Worm (Caenorhabditis elegans) whole organism, young adult: ENCODE data around the gene F44E5.2.

Experiments
- C06A6.2 ChIP-seq: fragments of 200-800 bp; sonication (Bioruptor generic); conservative IDR thresholded peaks from 2 replicates; pipeline ENCODE4 v1.3.6; 2022; ENCODE audit warnings: missing genetic modification characterization, missing compliant biosample characterization
- D2030.7 ChIP-seq: fragments of 200-800 bp; sonication (Bioruptor generic); IDR thresholded peaks from 2 replicates; pipeline ENCODE4 v1.3.6; 2022; ENCODE audit warnings: missing genetic modification reagents, missing genetic modification characterization, missing compliant biosample characterization
- F23B12.7 ChIP-seq: sonication (generic microtip); optimal IDR thresholded peaks from 2 replicates; lab custom pipeline; 2017; ENCODE audit warnings: missing genetic modification characterization, mild to moderate bottlenecking, missing compliant biosample characterization, antibody characterized with exemption, moderate library complexity; ENCODE audit not compliant: insufficient read depth
- F33H1.4 ChIP-seq: fragments of 200-800 bp; sonication (Bioruptor generic); IDR thresholded peaks from 2 replicates; pipeline ENCODE4 v1.3.6; 2022; ENCODE audit warnings: missing genetic modification reagents, missing genetic modification characterization, missing compliant biosample characterization
- F55B11.4 ChIP-seq: sonication (generic microtip); optimal IDR thresholded peaks from 2 replicates; lab custom pipeline; 2016; ENCODE audit warnings: missing compliant biosample characterization, missing genetic modification characterization, borderline replicate concordance; ENCODE audit not compliant: insufficient read depth
- Y53G8AR.9 ChIP-seq: fragments of 200-800 bp; sonication (Bioruptor generic); conservative IDR thresholded peaks from 2 replicates; pipeline ENCODE4 v1.3.6; 2022; ENCODE audit warnings: missing genetic modification reagents, missing genetic modification characterization, missing compliant biosample characterization
- Y67H2A.10 ChIP-seq: fragments of 200-800 bp; sonication (Bioruptor generic); conservative IDR thresholded peaks from 2 replicates; pipeline ENCODE4 v1.3.6; 2022; ENCODE audit warnings: missing genetic modification reagents, missing genetic modification characterization, missing compliant biosample characterization
- Y79H2A.3 ChIP-seq: fragments of 200-800 bp; sonication (Bioruptor generic); conservative IDR thresholded peaks from 2 replicates; pipeline ENCODE4 v1.3.6; 2022; ENCODE audit warnings: missing genetic modification reagents, missing genetic modification characterization, missing compliant biosample characterization
- akir-1 ChIP-seq: fragments of 200-800 bp; sonication (Bioruptor generic); optimal IDR thresholded peaks from 2 replicates; lab custom pipeline; 2018; ENCODE audit warnings: mild to moderate bottlenecking, missing genetic modification characterization, moderate library complexity, missing compliant biosample characterization
- aptf-2 ChIP-seq: fragments of 200-800 bp; sonication (Bioruptor generic); conservative IDR thresholded peaks from 2 replicates; pipeline ENCODE4 v1.3.6; 2022; ENCODE audit warnings: missing genetic modification reagents, missing genetic modification characterization, missing compliant biosample characterization
- attf-3 ChIP-seq: fragments of 200-800 bp; sonication (Bioruptor generic); conservative IDR thresholded peaks from 2 replicates; pipeline ENCODE4 v1.3.6; 2022; ENCODE audit warnings: missing genetic modification reagents, missing genetic modification characterization, missing compliant biosample characterization
- attf-5 ChIP-seq: fragments of 200-800 bp; sonication (Bioruptor generic); optimal IDR thresholded peaks from 2 replicates; lab custom pipeline; 2018; ENCODE audit warnings: mild to moderate bottlenecking, missing genetic modification characterization, missing compliant biosample characterization
- bed-1 ChIP-seq: fragments of 200-800 bp; sonication (Bioruptor generic); IDR thresholded peaks from 2 replicates; pipeline ENCODE4 v1.3.6; 2022; ENCODE audit warnings: missing genetic modification reagents, missing genetic modification characterization, missing compliant biosample characterization
- cebp-1 ChIP-seq, 2 experiments: fragments of 200-800 bp in 1 of 2; sonication (Bioruptor generic) in 1 of 2; sonication (generic microtip) in 1 of 2; IDR thresholded peaks in 1 of 2; optimal IDR thresholded peaks in 1 of 2; 2 replicates each; pipeline versions ENCODE4 v1.3.6 to Lab custom; 2017 to 2022; ENCODE audit warnings: missing compliant biosample characterization in 2 of 2, missing genetic modification characterization in 2 of 2, mild to moderate bottlenecking in 1 of 2, missing genetic modification reagents in 1 of 2, moderate library complexity in 1 of 2
- cebp-2 ChIP-seq: fragments of 200-800 bp; sonication (Bioruptor generic); IDR thresholded peaks from 2 replicates; pipeline ENCODE4 v1.3.6; 2022; ENCODE audit warnings: missing genetic modification characterization, missing compliant biosample characterization
- ceh-58 ChIP-seq: fragments of 200-800 bp; sonication (Bioruptor generic); IDR thresholded peaks from 2 replicates; pipeline ENCODE4 v1.3.6; 2022; ENCODE audit warnings: missing genetic modification characterization, missing compliant biosample characterization
- ceh-91 ChIP-seq: fragments of 200-800 bp; sonication (Bioruptor generic); IDR thresholded peaks from 2 replicates; pipeline ENCODE4 v1.3.6; 2022; ENCODE audit warnings: missing genetic modification reagents, missing genetic modification characterization, missing compliant biosample characterization
- egrh-3 ChIP-seq: fragments of 200-800 bp; sonication (Bioruptor generic); IDR thresholded peaks from 2 replicates; pipeline ENCODE4 v1.3.6; 2022; ENCODE audit warnings: missing genetic modification reagents, missing genetic modification characterization, missing compliant biosample characterization
- ekl-4 ChIP-seq: fragments of 200-800 bp; sonication (Bioruptor generic); IDR thresholded peaks from 2 replicates; pipeline ENCODE4 v1.3.6; 2022; ENCODE audit warnings: missing genetic modification reagents, missing genetic modification characterization, missing compliant biosample characterization
- ets-4 ChIP-seq: fragments of 200-800 bp; sonication (Bioruptor generic); optimal IDR thresholded peaks from 2 replicates; lab custom pipeline; 2018; ENCODE audit warnings: mild to moderate bottlenecking, missing genetic modification characterization, missing compliant biosample characterization
- hlh-26 ChIP-seq: fragments of 200-800 bp; sonication (Bioruptor generic); conservative IDR thresholded peaks from 2 replicates; pipeline ENCODE4 v1.3.6; 2022; ENCODE audit warnings: missing genetic modification reagents, missing genetic modification characterization, missing compliant biosample characterization
- lin-26 ChIP-seq: fragments of 200-800 bp; sonication (Bioruptor generic); IDR thresholded peaks from 2 replicates; pipeline ENCODE4 v1.3.6; 2022; ENCODE audit warnings: missing genetic modification reagents, missing genetic modification characterization, missing compliant biosample characterization
- lir-1 ChIP-seq: fragments of 200-800 bp; sonication (Bioruptor generic); conservative IDR thresholded peaks from 2 replicates; pipeline ENCODE4 v1.3.6; 2022; ENCODE audit warnings: missing genetic modification reagents, missing genetic modification characterization, missing compliant biosample characterization
- mcd-1 ChIP-seq: fragments of 200-800 bp; sonication (Bioruptor generic); IDR thresholded peaks from 2 replicates; pipeline ENCODE4 v1.3.6; 2022; ENCODE audit warnings: missing genetic modification reagents, missing genetic modification characterization, missing compliant biosample characterization
- mel-28 ChIP-seq: sonication (generic microtip); optimal IDR thresholded peaks from 2 replicates; lab custom pipeline; 2016; ENCODE audit warnings: borderline replicate concordance, mild to moderate bottlenecking, missing genetic modification characterization, missing compliant biosample characterization
- pha-4 ChIP-seq: fragments of 150-350 bp; sonication (generic microtip); optimal IDR thresholded peaks from 2 replicates; lab custom pipeline; 2014; ENCODE audit warnings: missing biosample characterization, missing genetic modification reagents, missing genetic modification characterization
- rpc-1 ChIP-seq, 2 experiments: fragments of 150-350 bp in 1 of 2; sonication (generic microtip) in 1 of 2; optimal IDR thresholded peaks; 2 replicates each; lab custom pipeline; 2014 to 2018; ENCODE audit warnings: missing biosample characterization in 1 of 2, missing genetic modification characterization in 1 of 2, missing genetic modification reagents in 1 of 2, missing genotype in 1 of 2
- sdz-38 ChIP-seq: sonication (generic microtip); optimal IDR thresholded peaks from 2 replicates; lab custom pipeline; 2016; ENCODE audit warnings: missing genotype, missing genetic modification characterization, missing compliant biosample characterization
- snpc-1.1 ChIP-seq: sonication (generic microtip); optimal IDR thresholded peaks from 2 replicates; lab custom pipeline; 2017; ENCODE audit warnings: missing genetic modification characterization, mild to moderate bottlenecking, missing compliant biosample characterization, antibody characterized with exemption, moderate library complexity, missing genotype, missing genetic modification reagents; ENCODE audit not compliant: insufficient read depth
- tbx-9 ChIP-seq: sonication (generic microtip); optimal IDR thresholded peaks from 2 replicates; lab custom pipeline; 2016; ENCODE audit warnings: borderline replicate concordance, missing genetic modification characterization, inconsistent platforms, missing compliant biosample characterization
- unc-130 ChIP-seq: sonication (generic microtip); optimal IDR thresholded peaks from 2 replicates; lab custom pipeline; 2016; ENCODE audit warnings: missing genetic modification reagents, missing genetic modification characterization, missing compliant biosample characterization
- zfh-2 ChIP-seq: fragments of 200-800 bp; sonication (Bioruptor generic); conservative IDR thresholded peaks from 2 replicates; pipeline ENCODE4 v1.3.6; 2022; ENCODE audit warnings: missing genetic modification reagents, missing genetic modification characterization, missing compliant biosample characterization

Gene F44E5.2

ce11 chrII:11766472-11766871 is at the start of gene F44E5.2:
F44E5.2 (plus strand) TSS chrII:11766772.
- TF ChIP-seq F33H1.4 (GFP tag; lab: Robert Waterston, UW) (no peak), F55B11.4 (tag; lab: Kevin White, UChicago) (no peak)

ce11 chrII:11719533-11719932 is 47.0 kb upstream of the F44E5.2 start:
- TF ChIP-seq attf-3 (GFP tag; lab: Robert Waterston, UW) (peak; percentile 78), ekl-4 (no peak)

- TF ChIP-seq Y53G8AR.9 (GFP tag; lab: Robert Waterston, UW) (no peak), Y67H2A.10 (GFP tag; lab: Robert Waterston, UW) (no peak), mel-28 (tag; lab: Kevin White, UChicago) (no peak), attf-5 (no peak), unc-130 (GFP tag; lab: Kevin White, UChicago) (no peak), F23B12.7 (tag; lab: Kevin White, UChicago) (no peak), cebp-1 (GFP tag; IDR thresholded peaks at IDR 0.05; lab: Robert Waterston, UW) (no peak), cebp-1 (tag; optimal IDR thresholded peaks at IDR 0.05; lab: Kevin White, UChicago) (no peak), cebp-2 (GFP tag; lab: Robert Waterston, UW) (no peak), D2030.7 (GFP tag; lab: Robert Waterston, UW) (no peak), ceh-91 (GFP tag; lab: Robert Waterston, UW) (no peak), Y79H2A.3 (no peak), aptf-2 (GFP tag; lab: Robert Waterston, UW) (no peak), rpc-1 (optimal IDR thresholded peaks at IDR 0.05; lab: Kevin White, UChicago) (no peak), rpc-1 (tag; optimal IDR thresholded peaks at IDR 0.05; lab: Kevin White, UChicago) (no peak), sdz-38 (no peak), tbx-9 (no peak), hlh-26 (GFP tag; lab: Robert Waterston, UW) (no peak), akir-1 (GFP tag; lab: Kevin White, UChicago) (no peak), egrh-3 (GFP tag; lab: Robert Waterston, UW) (no peak), C06A6.2 (GFP tag; lab: Robert Waterston, UW) (no peak)
- TF ChIP-seq, all 124 proteins: peak for 0
These were observed 46.5 kb upstream of the F44E5.2 start, which contains the start of gene F13D12.3 for ce11 chrII:11720102-11720501. F13D12.3 (plus strand) TSS chrII:11720402.

ce11 chrII:11720819-11721218 is 45.8 kb upstream of the F44E5.2 start:
- TF ChIP-seq lir-1 (GFP tag; lab: Robert Waterston, UW) (no peak), egrh-3 (GFP tag; lab: Robert Waterston, UW) (no peak), ets-4 (GFP tag; lab: Kevin White, UChicago) (no peak), attf-3 (GFP tag; lab: Robert Waterston, UW) (peak; percentile 84), pha-4 (tag; lab: Kevin White, UChicago) (no peak)

ce11 chrII:11721604-11722003 is 45.0 kb upstream of the F44E5.2 start:
- 0 out of 2 replicates have a peak, but pooled peaks have one; percentile 16 for TF ChIP-seq mcd-1
- 0 out of 2 replicates have a peak, but pooled peaks have one; percentile 17 for TF ChIP-seq lin-26 (GFP tag; lab: Robert Waterston, UW)
- peak; percentile 33; the same call in 1 of the 2 replicates for TF ChIP-seq egrh-3 (GFP tag; lab: Robert Waterston, UW)
- no peak for TF ChIP-seq ceh-58 (GFP tag; lab: Robert Waterston, UW)
- no peak for TF ChIP-seq snpc-1.1 (tag; lab: Kevin White, UChicago)
- TF ChIP-seq zfh-2 (GFP tag; lab: Robert Waterston, UW): peak; percentile 87
- TF ChIP-seq bed-1 (GFP tag; lab: Robert Waterston, UW): no peak
